Fruit fly (Drosophila melanogaster) ovary, adult (tissue): ENCODE measurements around the gene CG6340.

Experiments
- CG17801 ChIP-seq: fragments of 200-800 bp; optimal IDR thresholded peaks from 2 replicates; lab custom pipeline; 2019; ENCODE audit warnings: missing biosample characterization, mild to moderate bottlenecking, missing genetic modification characterization, moderate library complexity; ENCODE audit not compliant: partially characterized antibody

The CG6340 gene

DNA sequence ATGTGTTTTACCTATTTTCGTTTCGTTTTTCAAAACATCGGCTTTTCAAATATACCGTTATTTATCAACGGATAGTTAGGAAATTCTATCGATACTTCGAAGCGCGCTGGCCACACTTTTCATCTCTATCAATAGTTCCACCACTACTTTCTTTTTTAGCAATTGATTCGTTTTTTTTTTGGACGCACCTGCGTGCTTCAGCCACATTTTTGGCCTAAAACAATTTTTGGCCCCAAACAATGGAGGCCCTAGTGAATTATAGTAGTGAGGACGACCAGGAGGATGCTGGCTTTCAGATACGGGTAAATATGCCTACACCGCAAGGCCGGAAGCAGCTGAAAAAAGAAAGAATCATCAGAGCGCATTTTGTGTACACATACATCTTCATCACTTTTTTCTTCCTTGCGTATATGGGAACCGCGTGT, at the start of gene CG6340:
TSS of gene CG6340 (plus strand) at position 139 of the 425 bp plus-strand sequence.
- peak; percentile 46 for TF ChIP-seq CG17801 (GFP tag; lab: Kevin White, UChicago)

DNA sequence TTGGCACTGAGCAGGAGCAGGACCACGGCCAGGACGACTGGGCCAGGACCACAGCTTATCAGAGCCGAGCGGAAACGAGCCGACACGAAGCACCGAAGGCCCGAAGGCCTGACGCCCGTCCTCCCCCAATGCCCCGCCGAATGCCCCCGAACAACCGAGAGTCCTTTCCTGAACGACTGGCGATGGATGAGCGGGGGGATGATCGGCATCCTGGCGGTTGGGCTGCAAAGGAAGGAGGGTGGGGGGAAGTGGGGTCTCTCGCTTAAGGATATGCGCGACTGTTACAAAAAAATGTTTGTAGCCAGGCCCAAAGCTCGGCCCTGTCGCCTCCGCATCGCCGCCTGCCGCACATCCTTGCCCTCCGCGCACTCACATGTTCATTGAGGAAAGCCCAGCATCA, 40.9 kb upstream of the CG6340 start, which contains the start of gene Cngl:
TSS of gene Cngl (minus strand) at position 8 of the 400 bp plus-strand sequence.
- TF ChIP-seq CG17801 (GFP tag; lab: Kevin White, UChicago) = no peak

dm6 chrX:15443502-15443901, 38.7 kb upstream of the CG6340 start:
- TF ChIP-seq CG17801 (GFP tag; lab: Kevin White, UChicago) = no peak

dm6 chrX:15448136-15448535, 34.0 kb upstream of the CG6340 start:
- TF ChIP-seq CG17801 (GFP tag; lab: Kevin White, UChicago) = no peak

dm6 chrX:15448809-15449208, 33.4 kb upstream of the CG6340 start:
- no peak for TF ChIP-seq CG17801 (GFP tag; lab: Kevin White, UChicago)

DNA sequence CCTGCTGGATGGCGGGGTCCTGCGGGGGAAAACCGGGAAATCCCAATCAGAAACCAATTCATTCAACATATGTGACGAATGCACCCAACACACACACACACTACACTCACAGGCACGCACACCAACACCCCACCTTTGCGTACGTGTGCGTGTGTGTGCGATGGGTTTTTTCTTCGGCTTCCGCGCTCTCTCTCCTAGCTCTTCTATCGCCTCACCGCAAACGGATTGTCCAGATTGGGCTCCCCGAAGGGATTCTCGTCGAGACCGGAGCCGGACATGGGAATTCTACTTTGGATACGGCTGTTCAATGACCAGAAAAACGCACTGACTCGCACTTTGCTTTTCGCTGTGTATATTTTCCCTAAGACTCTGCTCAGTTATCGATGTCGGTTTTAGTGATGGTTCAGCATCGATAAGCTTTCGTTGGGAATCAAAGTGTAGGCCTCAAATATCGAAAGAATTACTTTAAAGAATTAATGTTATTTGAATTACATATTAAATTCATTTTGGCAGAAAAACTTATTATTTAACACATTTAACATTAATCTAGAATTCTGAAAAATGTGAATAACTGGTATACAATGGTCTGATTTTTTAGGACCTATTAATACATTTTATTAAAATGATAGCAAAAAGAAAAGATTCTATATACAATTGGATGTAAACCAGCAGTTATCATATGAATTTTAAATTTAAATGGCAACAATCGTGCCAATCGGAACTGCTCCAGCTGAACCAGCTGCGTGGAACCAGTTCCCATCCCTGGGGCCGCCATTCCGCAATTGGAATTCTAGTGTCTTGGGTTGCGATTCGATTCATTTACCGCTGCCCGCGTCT, 32.5 kb upstream of the CG6340 start, which contains the start of the genes Scamp and Ahcy:
TSS of gene Scamp (minus strand) at position 394 of the 837 bp plus-strand sequence.
TSS of gene Ahcy (plus strand) at position 772 of the 837 bp plus-strand sequence.
- no peak for TF ChIP-seq CG17801 (GFP tag; lab: Kevin White, UChicago)

DNA sequence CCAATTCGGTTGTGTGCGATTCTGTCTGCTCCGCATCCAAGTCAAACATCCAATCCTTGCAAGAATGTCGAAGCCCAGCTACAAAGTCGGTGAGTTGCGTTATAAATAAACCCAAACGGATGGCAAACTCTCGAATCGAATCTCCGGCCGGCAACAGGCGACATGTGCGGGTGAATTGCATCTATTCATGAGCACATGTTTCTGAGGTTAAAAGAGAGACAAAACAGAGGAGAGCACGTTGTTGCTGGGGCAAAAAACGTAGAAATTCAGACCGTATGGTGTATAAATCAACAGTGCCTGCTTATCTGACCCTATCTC, 31.9 kb upstream of the CG6340 start:
- no peak for TF ChIP-seq CG17801 (GFP tag; lab: Kevin White, UChicago)

dm6 chrX:15453121-15453520, 29.1 kb upstream of the CG6340 start, which contains the start of gene CG11655:
Gene CG11655 (plus strand): TSS chrX:15453471.
- peak; percentile 50 for TF ChIP-seq CG17801 (GFP tag; lab: Kevin White, UChicago)

- TF ChIP-seq CG17801 (GFP tag; lab: Kevin White, UChicago) = no peak
Measured at dm6 chrX:15462436-15462857, 19.7 kb upstream of the CG6340 start, which contains the start of the genes shtd, CG6294 and CG6299. Gene shtd (minus strand): TSS chrX:15462441. Gene CG6294 (plus strand): TSS chrX:15462722. Gene CG6299 (plus strand): TSS chrX:15462722.

- no peak for TF ChIP-seq CG17801 (GFP tag; lab: Kevin White, UChicago)
Measured at dm6 chrX:15464531-15464930, 17.6 kb upstream of the CG6340 start.

DNA sequence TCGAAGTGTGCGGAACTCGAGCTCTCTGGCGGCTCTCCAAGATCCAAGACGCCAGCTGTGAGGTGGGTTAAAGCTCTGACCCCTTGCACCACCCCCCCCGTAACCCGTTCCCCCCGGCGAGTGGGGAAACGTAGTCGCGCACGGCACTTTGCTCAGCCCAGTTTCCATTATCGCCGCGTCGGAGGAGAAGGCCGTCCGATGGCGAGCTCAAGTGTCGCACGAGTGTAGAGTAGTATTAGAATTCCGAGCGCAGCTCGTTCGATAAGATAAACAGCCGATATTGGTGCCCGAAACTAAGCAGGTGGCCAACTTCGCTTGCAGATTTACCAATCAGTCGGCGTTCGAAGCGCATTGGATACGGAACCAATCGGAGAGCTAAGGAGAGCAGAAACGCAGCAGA, 16.8 kb upstream of the CG6340 start:
- no peak for TF ChIP-seq CG17801 (GFP tag; lab: Kevin White, UChicago)

DNA sequence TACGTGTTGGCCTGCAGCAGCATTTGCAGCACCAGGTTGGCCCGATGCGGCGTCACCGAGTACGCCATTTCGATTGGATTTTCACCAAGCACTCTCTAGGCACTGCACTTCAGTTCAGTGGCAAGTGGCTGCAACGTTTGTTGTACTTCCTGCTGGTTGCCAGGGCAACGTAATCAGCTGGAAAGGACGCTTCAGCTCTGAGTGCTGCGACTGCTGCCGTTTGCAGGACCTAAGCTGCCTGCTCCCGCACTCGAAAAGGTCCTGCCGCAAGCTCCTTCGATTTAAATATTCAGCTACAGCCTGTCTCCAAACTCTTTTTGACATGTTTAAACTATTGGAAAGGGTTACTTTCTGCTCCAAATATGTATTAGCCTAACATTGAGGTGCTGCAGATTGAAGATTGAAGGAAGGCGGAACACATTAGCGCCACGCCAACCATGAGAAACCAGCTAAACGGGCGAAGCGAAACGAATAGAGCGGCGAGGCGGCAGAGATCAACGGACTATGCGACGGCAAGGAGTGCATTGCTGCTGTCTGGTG, 14.7 kb upstream of the CG6340 start, which contains the start of the genes CG15642 and CG15641:
TSS of gene CG15642 (minus strand) at position 356 of the 540 bp plus-strand sequence.
TSS of gene CG15641 (plus strand) at position 490 of the 540 bp plus-strand sequence.
- TF ChIP-seq CG17801 (GFP tag; lab: Kevin White, UChicago) = no peak

- no peak for TF ChIP-seq CG17801 (GFP tag; lab: Kevin White, UChicago)
Measured at dm6 chrX:15471904-15472303, 10.3 kb upstream of the CG6340 start, which contains the start of the genes Grip128 and Alg14. Gene Grip128 (minus strand): TSS chrX:15472119. Gene Alg14 (plus strand): TSS chrX:15472164.

dm6 chrX:15475367-15475789, 6.8 kb upstream of the CG6340 start, which contains the start of gene mh:
Gene mh (minus strand): TSS chrX:15475400.
- no peak for TF ChIP-seq CG17801 (GFP tag; lab: Kevin White, UChicago)

- no peak for TF ChIP-seq CG17801 (GFP tag; lab: Kevin White, UChicago)
Measured at dm6 chrX:15475791-15476190, 6.4 kb upstream of the CG6340 start, which contains the start of gene CG6324. Gene CG6324 (plus strand): TSS chrX:15476091.
